Worm (Caenorhabditis elegans): ENCODE results near the gene str-165.

The str-165 gene

DNA sequence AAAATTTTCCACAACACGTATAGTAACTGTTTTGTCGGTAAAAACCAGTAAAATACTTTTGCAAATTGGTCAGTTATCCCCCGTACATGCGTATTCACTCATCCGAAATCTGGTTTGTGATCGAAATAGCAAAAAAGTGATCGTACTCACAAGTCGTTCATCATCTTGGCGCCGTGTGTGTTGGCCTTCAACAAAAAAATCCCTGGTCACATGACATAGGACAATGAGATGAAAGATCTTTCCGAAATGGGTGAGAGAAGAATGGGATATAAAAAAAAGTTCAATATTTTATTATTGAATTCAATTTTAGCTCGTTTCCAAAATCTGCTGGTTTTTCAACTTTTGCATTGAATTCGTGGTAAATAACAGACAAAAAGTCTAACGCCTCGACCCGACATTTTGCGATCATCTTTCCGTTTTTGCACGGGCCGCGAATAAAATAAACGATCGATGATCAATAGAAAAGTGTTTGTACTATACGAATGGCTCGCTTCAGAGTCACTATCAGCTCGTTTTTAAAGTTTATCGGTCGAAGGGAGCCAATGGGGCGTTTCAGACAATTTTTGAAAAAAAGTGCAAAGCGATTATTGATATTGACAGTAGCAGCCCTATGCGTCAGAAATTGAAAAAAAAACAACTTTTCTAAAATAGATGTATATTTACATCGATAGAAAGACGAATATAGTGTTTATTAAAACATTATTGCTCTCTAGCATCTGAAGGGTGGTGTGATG, 42.8 kb upstream of the str-165 start:
- peak; percentile 48 for TF ChIP-seq pha-4 (tag; optimal IDR thresholded peaks at IDR 0.05)
- TF ChIP-seq fkh-2 (tag; optimal IDR thresholded peaks at IDR 0.05) = no peak
- TF ChIP-seq pqm-1 (tag; optimal IDR thresholded peaks at IDR 0.05) = peak; percentile 56
- peak; percentile 69 for TF ChIP-seq nhr-25 (tag; optimal IDR thresholded peaks at IDR 0.05)
- TF ChIP-seq hmg-11 (tag; optimal IDR thresholded peaks at IDR 0.05) = no peak
- TF ChIP-seq elt-2 (tag; optimal IDR thresholded peaks at IDR 0.05) = peak; percentile 62
- TF ChIP-seq R02D3.7 (tag; optimal IDR thresholded peaks at IDR 0.05) = no peak
- peak; percentile 66 for TF ChIP-seq nhr-43 (tag; optimal IDR thresholded peaks at IDR 0.05; ENCODE audit: poor library complexity, severe bottlenecking)
- TF ChIP-seq nfya-1 (tag; optimal IDR thresholded peaks at IDR 0.05; ENCODE audit: insufficient read depth) = peak; percentile 7
- no peak for TF ChIP-seq unc-39 (tag; optimal IDR thresholded peaks at IDR 0.05)
- TF ChIP-seq nhr-23 (tag; optimal IDR thresholded peaks at IDR 0.05) = peak; percentile 42
- TF ChIP-seq elt-3 (tag; optimal IDR thresholded peaks at IDR 0.05) = no peak

DNA sequence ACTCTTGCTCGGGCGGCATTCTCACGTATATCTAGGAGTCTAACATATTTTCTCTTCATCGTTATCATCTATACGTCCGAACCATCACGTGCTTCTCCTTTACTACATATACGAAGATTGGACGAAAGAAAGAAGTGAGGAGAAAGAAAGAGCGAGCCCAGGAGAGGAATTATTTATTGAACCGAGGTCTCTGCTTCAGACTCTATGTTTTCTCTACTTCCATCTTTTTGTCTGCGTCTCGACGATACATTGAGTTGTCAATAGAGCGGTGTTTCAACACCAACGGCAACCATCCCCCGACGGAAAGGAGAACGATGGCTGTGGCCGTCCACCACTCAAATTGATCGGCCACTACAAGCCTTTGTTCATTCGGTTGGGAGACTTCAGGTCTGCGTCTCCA, 41.6 kb upstream of the str-165 start:
- TF ChIP-seq lin-39 (tag; optimal IDR thresholded peaks at IDR 0.05) = peak; percentile 96
- TF ChIP-seq ceh-16 (tag; optimal IDR thresholded peaks at IDR 0.05) = no peak
- TF ChIP-seq unc-62 (GFP tag; optimal IDR thresholded peaks at IDR 0.05) = peak; percentile 60
- TF ChIP-seq mml-1 (tag; optimal IDR thresholded peaks at IDR 0.05) = no peak
- TF ChIP-seq lin-15B (tag; optimal IDR thresholded peaks at IDR 0.05) = peak; percentile 94
- no peak for TF ChIP-seq egl-27 (tag; optimal IDR thresholded peaks at IDR 0.05)
- no peak for TF ChIP-seq sea-2 (GFP tag; optimal IDR thresholded peaks at IDR 0.05)
- no peak for TF ChIP-seq daf-12 (tag; optimal IDR thresholded peaks at IDR 0.05)
- no peak for TF ChIP-seq ztf-4 (tag; optimal IDR thresholded peaks at IDR 0.05)
- TF ChIP-seq ceh-82 (tag; optimal IDR thresholded peaks at IDR 0.05) = peak; percentile 50
- peak; percentile 19 for TF ChIP-seq R02D3.7 (tag; optimal IDR thresholded peaks at IDR 0.05)
- TF ChIP-seq fkh-2 (tag; optimal IDR thresholded peaks at IDR 0.05) = peak; percentile 1
- TF ChIP-seq skn-1 (tag; optimal IDR thresholded peaks at IDR 0.05) = peak; percentile 29
- peak; percentile 81 for TF ChIP-seq nhr-23 (tag; optimal IDR thresholded peaks at IDR 0.05)
- TF ChIP-seq nhr-12 (tag; optimal IDR thresholded peaks at IDR 0.05) = no peak
- peak; percentile 6 for TF ChIP-seq tbx-2 (tag; optimal IDR thresholded peaks at IDR 0.05)
- TF ChIP-seq nhr-43 (tag; optimal IDR thresholded peaks at IDR 0.05; ENCODE audit: poor library complexity, severe bottlenecking) = peak; percentile 20
- peak; percentile 84 for TF ChIP-seq ceh-28 (tag; optimal IDR thresholded peaks at IDR 0.05)
- peak; percentile 88 for TF ChIP-seq hmg-11 (tag; optimal IDR thresholded peaks at IDR 0.05)
- peak; percentile 25 for TF ChIP-seq fkh-10 (GFP tag; optimal IDR thresholded peaks at IDR 0.05)
- TF ChIP-seq ztf-11 (tag; optimal IDR thresholded peaks at IDR 0.05) = no peak
- TF ChIP-seq mdl-1 (tag; optimal IDR thresholded peaks at IDR 0.05) = peak; percentile 44
- no peak for TF ChIP-seq unc-39 (tag; optimal IDR thresholded peaks at IDR 0.05)
- no peak for TF ChIP-seq nhr-77 (tag; optimal IDR thresholded peaks at IDR 0.05)
- TF ChIP-seq lsy-12 (tag; optimal IDR thresholded peaks at IDR 0.05) = peak; percentile 81
- TF ChIP-seq nhr-237 (tag; optimal IDR thresholded peaks at IDR 0.05) = no peak
- peak; percentile 0 for TF ChIP-seq fos-1 (tag; optimal IDR thresholded peaks at IDR 0.05)
- TF ChIP-seq aly-2 (tag; optimal IDR thresholded peaks at IDR 0.05) = no peak
- TF ChIP-seq nhr-76 (tag; optimal IDR thresholded peaks at IDR 0.05) = no peak
- no peak for TF ChIP-seq ZK546.5 (tag; optimal IDR thresholded peaks at IDR 0.05)
- TF ChIP-seq nhr-28 (tag; optimal IDR thresholded peaks at IDR 0.05) = no peak
- peak; percentile 87 for TF ChIP-seq elt-2 (tag; optimal IDR thresholded peaks at IDR 0.05)
- peak; percentile 91 for TF ChIP-seq nhr-11 (tag; optimal IDR thresholded peaks at IDR 0.05)
- TF ChIP-seq nhr-25 (tag; optimal IDR thresholded peaks at IDR 0.05) = peak; percentile 84
- TF ChIP-seq ama-1 (optimal IDR thresholded peaks at IDR 0.05) = peak; percentile 76
- TF ChIP-seq nfya-1 (tag; optimal IDR thresholded peaks at IDR 0.05; ENCODE audit: insufficient read depth) = peak; percentile 95
- TF ChIP-seq jun-1 (tag; optimal IDR thresholded peaks at IDR 0.05) = peak; percentile 90
- peak; percentile 80 for TF ChIP-seq egl-5 (tag; optimal IDR thresholded peaks at IDR 0.05)
- TF ChIP-seq eor-1 (tag; optimal IDR thresholded peaks at IDR 0.05) = no peak
- TF ChIP-seq pha-4 (tag; optimal IDR thresholded peaks at IDR 0.05) = peak; percentile 99
- TF ChIP-seq nhr-67 (tag; optimal IDR thresholded peaks at IDR 0.05) = no peak
- TF ChIP-seq elt-3 (tag; optimal IDR thresholded peaks at IDR 0.05) = no peak
- no peak for TF ChIP-seq elt-1 (tag; optimal IDR thresholded peaks at IDR 0.05)
- peak; percentile 79 for TF ChIP-seq pqm-1 (tag; optimal IDR thresholded peaks at IDR 0.05)
- peak; percentile 71 for TF ChIP-seq snpc-4 (tag; optimal IDR thresholded peaks at IDR 0.05)
- no peak for TF ChIP-seq ceh-9 (tag; optimal IDR thresholded peaks at IDR 0.05)
- TF ChIP-seq zag-1 (tag; optimal IDR thresholded peaks at IDR 0.05) = no peak
